Fruit fly (Drosophila melanogaster) whole organism, prepupa: ENCODE data around the gene Smu1.

ENCODE experiments used
- CG10631 ChIP-seq: fragments of 200-800 bp; sonication (Bioruptor generic); optimal IDR thresholded peaks from 2 replicates; lab custom pipeline; 2016; ENCODE audit warnings: missing biosample characterization, missing genetic modification characterization
- CG11294 ChIP-seq: fragments of 200-800 bp; sonication (Bioruptor generic); IDR thresholded peaks from 2 replicates; pipeline ENCODE4 v1.3.6; 2022; ENCODE audit warnings: missing biosample characterization, missing genetic modification characterization
- CG11762 ChIP-seq: fragments of 200-800 bp; sonication (Bioruptor generic); optimal IDR thresholded peaks from 3 replicates; lab custom pipeline; 2016; ENCODE audit warnings: missing biosample characterization, missing genetic modification characterization; ENCODE audit not compliant: insufficient read depth
- CG34406 ChIP-seq: fragments of 200-800 bp; sonication (Bioruptor generic); optimal IDR thresholded peaks from 3 replicates; lab custom pipeline; 2016; ENCODE audit warnings: missing biosample characterization, missing genetic modification characterization
- CG4318 ChIP-seq: fragments of 200-800 bp; sonication (Bioruptor generic); optimal IDR thresholded peaks from 3 replicates; lab custom pipeline; 2017; ENCODE audit warnings: missing biosample characterization, mild to moderate bottlenecking, missing genetic modification characterization
- CG6163 ChIP-seq: fragments of 200-800 bp; sonication (Bioruptor generic); IDR thresholded peaks from 3 replicates; pipeline ENCODE4 v1.3.6; 2022; ENCODE audit warnings: missing biosample characterization, missing genetic modification characterization
- CG8319 ChIP-seq: fragments of 200-800 bp; sonication (Bioruptor generic); optimal IDR thresholded peaks from 3 replicates; lab custom pipeline; 2016; ENCODE audit warnings: missing biosample characterization, missing genetic modification characterization
- CG8632 ChIP-seq: fragments of 200-800 bp; sonication (Bioruptor generic); optimal IDR thresholded peaks from 3 replicates; lab custom pipeline; 2016; ENCODE audit warnings: missing biosample characterization, missing genetic modification characterization
- Eip93F ChIP-seq: fragments of 200-800 bp; sonication (Bioruptor generic); optimal IDR thresholded peaks from 2 replicates; lab custom pipeline; 2016; ENCODE audit warnings: missing biosample characterization, mild to moderate bottlenecking, missing genetic modification characterization
- Ets21C ChIP-seq: fragments of 200-800 bp; sonication (Bioruptor generic); optimal IDR thresholded peaks from 3 replicates; lab custom pipeline; 2016; ENCODE audit warnings: missing biosample characterization, missing genetic modification characterization
- Hr38 ChIP-seq: sonication (Bioruptor generic); optimal IDR thresholded peaks from 2 replicates; lab custom pipeline; 2016; ENCODE audit warnings: missing biosample characterization, missing genetic modification characterization
- Lpt ChIP-seq: fragments of 200-800 bp; sonication (Bioruptor generic); optimal IDR thresholded peaks from 3 replicates; lab custom pipeline; 2016; ENCODE audit warnings: missing biosample characterization, missing genetic modification characterization
- Met ChIP-seq: fragments of 200-800 bp; sonication (Bioruptor generic); optimal IDR thresholded peaks from 3 replicates; lab custom pipeline; 2016; ENCODE audit warnings: missing biosample characterization, missing genetic modification characterization
- Sox14 ChIP-seq: fragments of 200-800 bp; sonication (Bioruptor generic); optimal IDR thresholded peaks from 3 replicates; lab custom pipeline; 2016; ENCODE audit warnings: missing biosample characterization, missing genetic modification characterization
- dac ChIP-seq: fragments of 200-800 bp; sonication (Bioruptor generic); optimal IDR thresholded peaks from 2 replicates; lab custom pipeline; 2017; ENCODE audit warnings: missing biosample characterization, mild to moderate bottlenecking, missing genetic modification characterization
- fd59A ChIP-seq: fragments of 200-800 bp; sonication (Bioruptor generic); optimal IDR thresholded peaks from 2 replicates; lab custom pipeline; 2017; ENCODE audit warnings: missing biosample characterization, mild to moderate bottlenecking, missing genetic modification characterization, missing genetic modification reagents
- fkh ChIP-seq: fragments of 200-800 bp; sonication (Bioruptor generic); optimal IDR thresholded peaks from 3 replicates; lab custom pipeline; 2017; ENCODE audit warnings: missing biosample characterization, mild to moderate bottlenecking, missing genetic modification characterization, moderate library complexity
- pdm3 ChIP-seq: fragments of 200-800 bp; sonication (Bioruptor generic); optimal IDR thresholded peaks from 3 replicates; lab custom pipeline; 2016; ENCODE audit warnings: missing biosample characterization, missing genetic modification characterization
- salr ChIP-seq, 2 experiments: fragments of 200-800 bp; sonication (Bioruptor generic); optimal IDR thresholded peaks; 3 replicates each; lab custom pipeline; 2016 to 2018; ENCODE audit warnings: missing biosample characterization in 2 of 2, missing genetic modification characterization in 2 of 2, mild to moderate bottlenecking in 1 of 2
- ss ChIP-seq, 2 experiments: fragments of 200-800 bp; sonication (Bioruptor generic); optimal IDR thresholded peaks; 2 replicates in 1 of 2; 3 replicates in 1 of 2; lab custom pipeline; 2017 to 2018; ENCODE audit warnings: mild to moderate bottlenecking in 2 of 2, missing biosample characterization in 2 of 2, missing genetic modification characterization in 2 of 2, moderate library complexity in 1 of 2
- svp ChIP-seq: fragments of 200-800 bp; sonication (Bioruptor generic); peaks from one replicate; lab custom pipeline; 2016; ENCODE audit warnings: missing biosample characterization, missing genetic modification characterization
- vri ChIP-seq: fragments of 200-800 bp; sonication (Bioruptor generic); optimal IDR thresholded peaks from 3 replicates; lab custom pipeline; 2016; ENCODE audit warnings: missing biosample characterization, mild to moderate bottlenecking, missing genetic modification characterization

Smu1 gene

DNA sequence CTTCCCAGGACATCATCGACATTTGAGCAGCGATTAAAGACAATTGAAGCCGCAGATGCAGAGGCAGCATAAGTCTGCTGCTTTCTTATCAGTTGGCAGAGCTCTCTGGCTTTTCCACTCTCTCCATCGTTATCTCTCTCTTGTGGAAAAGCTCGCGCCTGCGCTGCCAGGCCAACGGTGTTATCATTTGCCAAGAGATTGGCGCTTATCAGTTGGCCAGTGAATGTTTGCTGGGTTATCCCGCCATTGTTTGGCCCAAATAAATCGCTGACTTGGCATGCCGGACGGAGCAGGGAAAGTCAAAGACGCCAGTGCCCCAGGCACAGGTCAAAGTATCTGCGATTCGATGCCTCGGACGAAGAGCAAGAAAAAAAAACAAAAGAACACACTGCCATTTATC, 32.0 kb downstream of the Smu1 start:
- TF ChIP-seq svp (GFP tag; lab: Kevin White, UChicago) (peak; percentile 69), vri (GFP tag; lab: Kevin White, UChicago) (no peak), CG8632 (GFP tag; lab: Kevin White, UChicago) (no peak), CG10631 (GFP tag; lab: Kevin White, UChicago) (no peak)

DNA sequence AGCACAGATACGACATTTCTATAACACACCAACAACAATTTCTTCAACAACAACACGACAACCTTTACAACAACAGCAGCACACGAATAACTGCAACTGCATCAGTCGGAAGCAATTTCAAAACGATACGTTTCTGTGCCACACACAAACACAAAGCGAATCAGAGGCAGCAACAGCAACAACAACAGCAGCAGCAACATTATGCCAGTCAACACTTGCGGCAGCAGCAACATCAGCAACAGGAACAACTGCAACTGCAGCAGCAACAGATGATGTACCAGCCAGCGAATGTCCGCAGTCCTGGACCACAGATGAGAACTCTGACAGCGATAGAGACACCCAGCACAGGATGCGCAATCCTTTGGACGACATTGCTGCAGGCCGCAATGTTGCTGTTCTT, 33.8 kb downstream of the Smu1 start:
- TF ChIP-seq Eip93F (GFP tag; lab: Kevin White, UChicago) (no peak), Met (GFP tag; lab: Kevin White, UChicago) (no peak), ss (GFP tag; optimal IDR thresholded peaks at IDR 0.05; lab: Kevin White, UChicago) (no peak), CG6163 (no peak), fkh (no peak), fd59A (GFP tag; lab: Kevin White, UChicago) (no peak)

DNA sequence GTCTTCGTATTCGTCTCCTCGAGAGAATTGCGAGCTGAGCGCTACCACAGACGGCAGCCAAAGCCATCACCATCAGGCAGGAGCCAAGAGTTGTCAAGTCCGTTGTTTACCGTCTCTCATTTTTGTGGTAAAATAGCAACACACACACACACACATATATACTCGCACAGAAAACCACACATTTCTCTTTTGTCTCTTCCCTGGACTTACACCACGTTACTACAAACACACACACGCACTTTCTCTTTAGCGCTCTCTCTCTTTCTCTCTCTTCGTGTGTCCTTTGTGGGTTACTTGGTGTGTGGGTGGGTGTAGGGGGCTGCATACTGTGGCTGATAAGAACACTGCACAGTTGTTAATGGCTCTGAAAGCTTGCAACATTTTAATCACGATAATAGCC, 49.4 kb downstream of the Smu1 start:
- no peak for TF ChIP-seq dac (GFP tag; lab: Kevin White, UChicago)
- no peak for TF ChIP-seq CG6163
- TF ChIP-seq Lpt (GFP tag; lab: Kevin White, UChicago) = no peak
- no peak for TF ChIP-seq CG4318 (GFP tag; lab: Kevin White, UChicago)
- no peak for TF ChIP-seq CG11762 (GFP tag; lab: Kevin White, UChicago)
- TF ChIP-seq CG34406 (GFP tag; lab: Kevin White, UChicago) = no peak
- TF ChIP-seq salr (GFP tag; optimal IDR thresholded peaks at IDR 0.05; lab: Kevin White, UChicago) = no peak
- TF ChIP-seq CG11294 = no peak
- no peak for TF ChIP-seq fd59A (GFP tag; lab: Kevin White, UChicago)
- no peak for TF ChIP-seq Hr38
- no peak for TF ChIP-seq pdm3 (GFP tag; lab: Kevin White, UChicago)
- TF ChIP-seq CG10631 (GFP tag; lab: Kevin White, UChicago) = no peak
- TF ChIP-seq Sox14 = no peak
- no peak for TF ChIP-seq Ets21C
- no peak for TF ChIP-seq CG8319 (GFP tag; lab: Kevin White, UChicago)
